Worm (Caenorhabditis elegans) whole organism, L3 larva: ENCODE data around the gene slr-2.
"Not testable (repeated sequence)": the region's sequence is repeated elsewhere in the genome, so short reads cannot be mapped to it uniquely, and the experiment has no call there.

Experiments used
- R02D3.7 ChIP-seq: fragments of 150-350 bp; optimal IDR thresholded peaks from 2 replicates; lab custom pipeline; 2014; ENCODE audit warnings: missing biosample characterization, missing genetic modification characterization
- aly-2 ChIP-seq: fragments of 150-350 bp; optimal IDR thresholded peaks from 2 replicates; lab custom pipeline; 2014; ENCODE audit warnings: missing biosample characterization, missing genetic modification characterization
- ama-1 ChIP-seq: fragments of 150-350 bp; optimal IDR thresholded peaks from 2 replicates; lab custom pipeline; 2018
- ceh-16 ChIP-seq: sonication (generic microtip); optimal IDR thresholded peaks from 2 replicates; lab custom pipeline; 2017; ENCODE audit warnings: missing biosample characterization, missing genetic modification characterization
- ceh-82 ChIP-seq: fragments of 150-350 bp; optimal IDR thresholded peaks from 2 replicates; lab custom pipeline; 2014; ENCODE audit warnings: missing biosample characterization, missing genetic modification characterization
- ceh-9 ChIP-seq: sonication (generic microtip); optimal IDR thresholded peaks from 2 replicates; lab custom pipeline; 2018; ENCODE audit warnings: missing biosample characterization, missing genetic modification characterization
- daf-12 ChIP-seq: fragments of 150-350 bp; optimal IDR thresholded peaks from 2 replicates; lab custom pipeline; 2014; ENCODE audit warnings: missing biosample characterization, missing genetic modification reagents, missing genetic modification characterization
- egl-5 ChIP-seq: fragments of 150-350 bp; optimal IDR thresholded peaks from 2 replicates; lab custom pipeline; 2017; ENCODE audit warnings: missing biosample characterization, missing genetic modification reagents, missing genetic modification characterization, inconsistent platforms
- elt-1 ChIP-seq: fragments of 150-350 bp; optimal IDR thresholded peaks from 2 replicates; lab custom pipeline; 2014; ENCODE audit warnings: missing biosample characterization, missing genetic modification characterization
- elt-2 ChIP-seq: sonication (generic microtip); optimal IDR thresholded peaks from 2 replicates; lab custom pipeline; 2016; ENCODE audit warnings: missing genetic modification reagents, mild to moderate bottlenecking, missing genetic modification characterization, missing compliant biosample characterization
- elt-3 ChIP-seq, 3 experiments: fragments of 150-350 bp in 1 of 3; sonication (generic microtip) in 2 of 3; optimal IDR thresholded peaks; 2 replicates in 2 of 3; 4 replicates in 1 of 3; lab custom pipeline; 2014 to 2017; ENCODE audit warnings: missing biosample characterization in 3 of 3, missing genetic modification characterization in 3 of 3
- eor-1 ChIP-seq, 2 experiments: fragments of 150-350 bp; optimal IDR thresholded peaks; 2 replicates each; lab custom pipeline; 2014 to 2018; ENCODE audit warnings: missing biosample characterization in 2 of 2, missing genetic modification characterization in 2 of 2
- fkh-10 ChIP-seq: sonication (generic microtip); optimal IDR thresholded peaks from 2 replicates; lab custom pipeline; 2017; ENCODE audit warnings: missing biosample characterization, missing genetic modification reagents, missing genetic modification characterization
- fkh-2 ChIP-seq: fragments of 150-350 bp; optimal IDR thresholded peaks from 2 replicates; lab custom pipeline; 2014; ENCODE audit warnings: missing biosample characterization, missing genetic modification reagents, missing genetic modification characterization
- fos-1 ChIP-seq: fragments of 150-350 bp; optimal IDR thresholded peaks from 2 replicates; lab custom pipeline; 2014; ENCODE audit warnings: missing biosample characterization, missing genetic modification characterization
- jun-1 ChIP-seq: fragments of 150-350 bp; optimal IDR thresholded peaks from 2 replicates; lab custom pipeline; 2014; ENCODE audit warnings: missing biosample characterization, missing genetic modification reagents, missing genetic modification characterization
- lin-15B ChIP-seq: fragments of 150-350 bp; optimal IDR thresholded peaks from 2 replicates; lab custom pipeline; 2014; ENCODE audit warnings: missing biosample characterization, missing genetic modification characterization
- lin-39 ChIP-seq: fragments of 150-350 bp; optimal IDR thresholded peaks from 2 replicates; lab custom pipeline; 2018; ENCODE audit warnings: missing biosample characterization, missing genetic modification reagents, missing genetic modification characterization
- mdl-1 ChIP-seq: fragments of 150-350 bp; optimal IDR thresholded peaks from 2 replicates; lab custom pipeline; 2014; ENCODE audit warnings: missing biosample characterization, missing genetic modification characterization
- mml-1 ChIP-seq: fragments of 150-350 bp; sonication (generic microtip); optimal IDR thresholded peaks from 3 replicates; lab custom pipeline; 2014; ENCODE audit warnings: missing biosample characterization, missing genetic modification characterization
- nfya-1 ChIP-seq: sonication (generic microtip); optimal IDR thresholded peaks from 2 replicates; lab custom pipeline; 2017; ENCODE audit warnings: missing genetic modification characterization, mild to moderate bottlenecking, missing compliant biosample characterization, antibody characterized with exemption, moderate library complexity; ENCODE audit not compliant: insufficient read depth
- nhr-12 ChIP-seq: fragments of 150-350 bp; optimal IDR thresholded peaks from 2 replicates; lab custom pipeline; 2014; ENCODE audit warnings: missing biosample characterization, missing genetic modification characterization
- nhr-23 ChIP-seq: fragments of 150-350 bp; optimal IDR thresholded peaks from 2 replicates; lab custom pipeline; 2014; ENCODE audit warnings: missing biosample characterization, missing genetic modification reagents, missing genetic modification characterization
- nhr-237 ChIP-seq: fragments of 150-350 bp; optimal IDR thresholded peaks from 2 replicates; lab custom pipeline; 2014; ENCODE audit warnings: missing biosample characterization, missing genetic modification characterization
- nhr-25 ChIP-seq: sonication (generic microtip); optimal IDR thresholded peaks from 2 replicates; lab custom pipeline; 2017; ENCODE audit warnings: missing biosample characterization, missing genetic modification characterization
- nhr-43 ChIP-seq: sonication (generic microtip); optimal IDR thresholded peaks from 2 replicates; lab custom pipeline; 2016; ENCODE audit warnings: mild to moderate bottlenecking, missing genetic modification characterization, missing compliant biosample characterization; ENCODE audit not compliant: poor library complexity, severe bottlenecking
- nhr-67 ChIP-seq: fragments of 150-350 bp; optimal IDR thresholded peaks from 2 replicates; lab custom pipeline; 2014; ENCODE audit warnings: missing biosample characterization, missing genetic modification characterization
- nhr-76 ChIP-seq: fragments of 150-350 bp; sonication (generic microtip); optimal IDR thresholded peaks from 5 replicates; lab custom pipeline; 2014; ENCODE audit warnings: missing biosample characterization, missing genetic modification characterization
- nhr-77 ChIP-seq: fragments of 150-350 bp; optimal IDR thresholded peaks from 2 replicates; lab custom pipeline; 2014; ENCODE audit warnings: missing biosample characterization, missing genetic modification characterization
- pha-4 ChIP-seq: fragments of 150-350 bp; optimal IDR thresholded peaks from 2 replicates; lab custom pipeline; 2014; ENCODE audit warnings: missing biosample characterization, missing genetic modification reagents, missing genetic modification characterization
- sea-2 ChIP-seq: fragments of 150-350 bp; sonication (generic microtip); optimal IDR thresholded peaks from 4 replicates; lab custom pipeline; 2014; ENCODE audit warnings: missing biosample characterization, missing genetic modification reagents, missing genetic modification characterization
- snpc-4 ChIP-seq: fragments of 150-350 bp; optimal IDR thresholded peaks from 2 replicates; lab custom pipeline; 2014; ENCODE audit warnings: missing biosample characterization, missing genetic modification characterization
- tbx-2 ChIP-seq: sonication (generic microtip); optimal IDR thresholded peaks from 2 replicates; lab custom pipeline; 2016; ENCODE audit warnings: mild to moderate bottlenecking, missing genetic modification characterization, missing compliant biosample characterization
- unc-39 ChIP-seq: sonication (generic microtip); optimal IDR thresholded peaks from 4 replicates; lab custom pipeline; 2017; ENCODE audit warnings: missing biosample characterization, missing genetic modification characterization
- ztf-11 ChIP-seq: fragments of 150-350 bp; optimal IDR thresholded peaks from 2 replicates; lab custom pipeline; 2014; ENCODE audit warnings: missing biosample characterization, missing genetic modification characterization

Gene slr-2

DNA sequence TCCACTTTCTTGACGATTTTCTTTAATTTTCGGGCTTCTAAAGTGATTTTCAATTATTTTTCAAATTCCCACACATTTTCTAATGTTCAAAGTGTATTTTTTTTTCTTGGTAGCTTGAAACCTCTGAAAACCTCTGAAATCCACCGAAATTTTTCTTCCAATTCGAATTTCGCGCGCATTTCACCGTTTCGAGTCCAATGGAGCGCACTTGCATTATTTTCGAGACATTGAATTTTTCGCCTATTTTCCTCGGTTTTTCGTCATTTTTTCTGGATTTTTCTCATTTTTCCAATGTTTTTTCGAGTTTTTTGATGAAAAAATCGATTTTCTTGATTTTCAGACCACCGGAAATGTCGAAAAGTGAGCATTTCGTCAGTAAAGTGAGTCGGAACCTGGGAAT is at the start of gene slr-2:
slr-2 (plus strand) TSS at position 341 of the 400 bp plus-strand sequence.
- TF ChIP-seq ceh-16, result no peak
- no peak for TF ChIP-seq fkh-10 (GFP tag; lab: Kevin White, UChicago)
- peak; percentile 65 for TF ChIP-seq nfya-1 (tag; lab: Kevin White, UChicago)
- TF ChIP-seq daf-12 (tag; lab: Kevin White, UChicago), result no peak
- peak; percentile 60 for TF ChIP-seq pha-4 (tag; lab: Kevin White, UChicago)
- TF ChIP-seq fos-1, result no peak
- no peak for TF ChIP-seq nhr-237 (tag; lab: Kevin White, UChicago)
- no peak for TF ChIP-seq ceh-9 (tag; lab: Kevin White, UChicago)
- TF ChIP-seq elt-1 (tag; lab: Kevin White, UChicago), result no peak
- TF ChIP-seq ama-1 (lab: Kevin White, UChicago), result no peak
- TF ChIP-seq fkh-2, result no peak
- no peak for TF ChIP-seq eor-1 (tag; optimal IDR thresholded peaks at IDR 0.05; lab: Kevin White, UChicago)
- no peak for TF ChIP-seq nhr-25 (tag; lab: Kevin White, UChicago)
- TF ChIP-seq sea-2 (GFP tag; lab: Kevin White, UChicago), result no peak
- TF ChIP-seq mml-1, result no peak
- no peak for TF ChIP-seq lin-39 (tag; lab: Kevin White, UChicago)
- peak; percentile 8 for TF ChIP-seq nhr-23 (tag; lab: Kevin White, UChicago)
- peak; percentile 65 for TF ChIP-seq lin-15B (tag; lab: Kevin White, UChicago)

ce11 chrV:18043271-18043670 is 43.7 kb upstream of the slr-2 start, which contains the start of gene ebp-1:
ebp-1 (plus strand) TSS chrV:18043571.
- no peak for TF ChIP-seq nhr-67 (tag; lab: Kevin White, UChicago)
- TF ChIP-seq tbx-2 (tag; lab: Kevin White, UChicago), result no peak
- TF ChIP-seq elt-1 (tag; lab: Kevin White, UChicago), result no peak
- TF ChIP-seq R02D3.7, result no peak
- TF ChIP-seq nhr-43 (tag; lab: Kevin White, UChicago), result no peak
- TF ChIP-seq aly-2, result no peak
- no peak for TF ChIP-seq elt-3 (tag; optimal IDR thresholded peaks at IDR 0.05; lab: Kevin White, UChicago)
- no peak for TF ChIP-seq nhr-12
- TF ChIP-seq ceh-82, result no peak
- TF ChIP-seq lin-15B (tag; lab: Kevin White, UChicago), result no peak
- no peak for TF ChIP-seq sea-2 (GFP tag; lab: Kevin White, UChicago)
- TF ChIP-seq, all 47 proteins: peak for 0

DNA sequence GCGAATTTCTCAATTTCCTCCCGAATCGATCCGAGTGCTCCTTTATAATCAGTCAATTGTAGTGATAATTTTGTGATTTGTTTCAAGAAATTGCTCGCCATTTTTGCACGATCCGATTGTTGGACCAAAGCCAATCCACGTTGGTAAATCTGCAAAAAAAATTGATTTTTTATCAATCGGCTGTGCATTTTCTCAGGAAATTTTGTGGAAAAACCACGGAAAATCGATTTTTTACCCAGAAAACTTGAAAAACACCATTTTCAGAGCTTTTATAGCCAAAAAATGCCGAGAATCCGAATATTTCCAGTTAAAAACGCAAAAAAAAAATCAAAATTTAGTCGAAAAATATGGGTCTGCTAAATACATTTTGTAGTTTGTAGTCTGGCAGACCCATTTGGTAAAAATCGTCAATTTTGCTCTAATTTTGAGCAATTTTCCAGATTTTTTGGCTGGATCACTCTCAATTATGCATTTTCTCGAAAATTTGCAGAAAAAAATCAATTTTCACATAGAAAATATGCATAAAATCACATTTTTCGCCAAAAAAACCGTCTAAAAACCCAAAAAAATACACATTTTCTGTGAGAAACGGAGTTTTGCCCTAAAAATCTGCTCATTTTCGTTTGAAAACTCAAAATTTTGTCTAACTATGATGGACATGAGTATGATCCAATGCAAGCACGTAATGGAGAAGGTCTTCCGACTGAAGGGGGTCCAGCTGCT is 31.5 kb upstream of the slr-2 start, which contains the start of the genes Y59A8B.25 and ebp-3:
Y59A8B.25 (minus strand) TSS at position 101 of the 723 bp plus-strand sequence.
ebp-3 (plus strand) TSS at position 673 of the 723 bp plus-strand sequence.
- not testable (repeated sequence) for TF ChIP-seq lin-15B, nfya-1, nhr-23 (tag; lab: Kevin White, UChicago)
- TF ChIP-seq, all 47 proteins: peak for 0; not testable (repeated sequence) for 47

DNA sequence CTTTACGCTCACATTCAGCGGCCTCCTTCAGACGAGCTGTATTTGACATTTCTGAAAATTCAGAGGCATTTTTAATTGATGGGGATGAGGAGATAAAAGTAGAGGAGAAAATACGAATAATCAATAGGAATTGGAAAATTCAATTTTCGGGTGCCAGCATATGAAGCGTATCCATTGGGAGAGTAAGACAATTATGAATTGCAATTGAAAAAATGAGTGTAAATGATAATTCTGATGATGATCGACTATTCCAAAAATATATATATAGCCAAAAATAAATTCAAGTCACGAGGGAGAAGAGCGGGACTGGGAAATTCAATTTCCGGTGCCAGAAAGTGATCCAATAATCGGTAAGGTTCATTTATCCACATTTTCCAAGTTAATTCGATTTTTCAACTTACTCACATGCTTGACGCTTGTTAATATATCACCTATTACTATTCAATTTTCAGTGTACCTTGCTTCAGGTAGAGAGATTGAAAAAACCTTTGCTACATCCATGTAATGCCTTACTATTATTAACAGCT is 20.6 kb upstream of the slr-2 start, which contains the start of gene Y59A8B.8:
Y59A8B.8 (minus strand) TSS at position 51 of the 527 bp plus-strand sequence.
- TF ChIP-seq aly-2 (no peak), lin-39 (tag; lab: Kevin White, UChicago) (no peak), ceh-16 (no peak), ztf-11 (no peak), nhr-76 (tag; lab: Kevin White, UChicago) (no peak), sea-2 (GFP tag; lab: Kevin White, UChicago) (no peak), nhr-77 (tag; lab: Kevin White, UChicago) (no peak), elt-2 (tag; lab: Kevin White, UChicago) (no peak), unc-39 (tag; lab: Kevin White, UChicago) (no peak), mdl-1 (tag; lab: Kevin White, UChicago) (no peak), elt-3 (tag; optimal IDR thresholded peaks at IDR 0.05; lab: Kevin White, UChicago) (no peak), fkh-10 (GFP tag; lab: Kevin White, UChicago) (no peak), eor-1 (tag; optimal IDR thresholded peaks at IDR 0.05; lab: Kevin White, UChicago) (no peak), jun-1 (tag; lab: Kevin White, UChicago) (no peak), nhr-67 (tag; lab: Kevin White, UChicago) (no peak), egl-5 (tag; lab: Kevin White, UChicago) (no peak), nhr-12 (no peak), snpc-4 (no peak)
- TF ChIP-seq, all 47 proteins: peak for 0
